Worm (Caenorhabditis elegans): ENCODE results near the gene srsx-27.

The srsx-27 gene

DNA sequence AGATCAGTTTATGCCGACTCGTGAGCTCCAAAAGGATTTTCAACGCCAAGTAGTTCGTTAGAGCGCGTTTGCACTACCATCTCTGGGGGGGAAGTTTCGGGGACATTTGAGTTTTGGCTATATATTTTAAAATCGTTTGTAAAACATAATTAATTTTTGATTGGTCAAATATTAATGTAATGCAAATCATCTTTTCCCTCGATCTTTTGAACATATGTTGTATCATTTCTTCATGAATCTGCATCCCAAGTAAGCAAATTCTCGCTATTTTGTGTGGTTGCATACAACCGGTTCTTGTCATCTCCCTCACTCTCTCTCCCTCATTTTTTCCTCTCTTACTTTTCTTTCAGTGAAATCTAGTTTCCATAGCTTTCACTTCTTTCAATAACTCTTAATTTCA, 28.3 kb downstream of the srsx-27 start:
- TF ChIP-seq ceh-82 (tag; optimal IDR thresholded peaks at IDR 0.05) (no peak), mdl-1 (tag; optimal IDR thresholded peaks at IDR 0.05) (no peak), elt-1 (tag; optimal IDR thresholded peaks at IDR 0.05) (no peak), skn-1 (tag; optimal IDR thresholded peaks at IDR 0.05) (no peak), sma-3 (GFP tag; optimal IDR thresholded peaks at IDR 0.05) (peak; percentile 72), alr-1 (tag; optimal IDR thresholded peaks at IDR 0.05) (no peak), nhr-21 (tag; optimal IDR thresholded peaks at IDR 0.05) (no peak), mab-5 (tag; optimal IDR thresholded peaks at IDR 0.05) (no peak), zag-1 (tag; optimal IDR thresholded peaks at IDR 0.05) (no peak), nhr-11 (tag; optimal IDR thresholded peaks at IDR 0.05) (no peak), ztf-1 (GFP tag; conservative IDR thresholded peaks at IDR 0.05) (no peak), ztf-11 (tag; optimal IDR thresholded peaks at IDR 0.05) (no peak), nhr-25 (tag; optimal IDR thresholded peaks at IDR 0.05) (peak; percentile 50), aly-2 (tag; optimal IDR thresholded peaks at IDR 0.05) (no peak), nhr-12 (tag; optimal IDR thresholded peaks at IDR 0.05) (no peak), nhr-23 (tag; optimal IDR thresholded peaks at IDR 0.05) (no peak), elt-3 (tag; optimal IDR thresholded peaks at IDR 0.05) (no peak), nhr-129 (tag; optimal IDR thresholded peaks at IDR 0.05) (peak; percentile 64), R02D3.7 (tag; optimal IDR thresholded peaks at IDR 0.05) (no peak), blmp-1 (tag; optimal IDR thresholded peaks at IDR 0.05; ENCODE audit: insufficient read depth) (peak; percentile 96), nhr-237 (tag; optimal IDR thresholded peaks at IDR 0.05) (no peak), lin-39 (tag; optimal IDR thresholded peaks at IDR 0.05) (no peak), sma-9 (GFP tag; optimal IDR thresholded peaks at IDR 0.05) (no peak), sma-9 (tag; optimal IDR thresholded peaks at IDR 0.05) (no peak), lin-11 (tag; optimal IDR thresholded peaks at IDR 0.05) (no peak), ceh-16 (tag; optimal IDR thresholded peaks at IDR 0.05) (no peak), lsy-2 (tag; optimal IDR thresholded peaks at IDR 0.05) (peak; percentile 15 to 76), peb-1 (tag; optimal IDR thresholded peaks at IDR 0.05) (no peak), unc-62 (GFP tag; optimal IDR thresholded peaks at IDR 0.05) (no peak), nhr-77 (tag; optimal IDR thresholded peaks at IDR 0.05) (no peak), fos-1 (tag; optimal IDR thresholded peaks at IDR 0.05) (peak; percentile 28), F13H6.1 (tag; optimal IDR thresholded peaks at IDR 0.05) (peak; percentile 63), mbf-1 (tag; optimal IDR thresholded peaks at IDR 0.05) (no peak), ZK546.5 (tag; optimal IDR thresholded peaks at IDR 0.05) (no peak), ztf-4 (tag; optimal IDR thresholded peaks at IDR 0.05) (no peak), nhr-6 (tag; optimal IDR thresholded peaks at IDR 0.05) (peak; percentile 6), C34F6.9 (tag; optimal IDR thresholded peaks at IDR 0.05) (peak; percentile 79), unc-55 (GFP tag; optimal IDR thresholded peaks at IDR 0.05) (peak; percentile 65), sem-4 (tag; optimal IDR thresholded peaks at IDR 0.05) (no peak), gmeb-1 (tag; optimal IDR thresholded peaks at IDR 0.05) (peak; percentile 20), egl-27 (tag; optimal IDR thresholded peaks at IDR 0.05) (no peak), nhr-10 (tag; optimal IDR thresholded peaks at IDR 0.05) (no peak), Y55F3AM.14 (GFP tag; optimal IDR thresholded peaks at IDR 0.05) (no peak), ama-1 (optimal IDR thresholded peaks at IDR 0.05) (no peak), dmd-4 (tag; optimal IDR thresholded peaks at IDR 0.05) (no peak), unc-39 (tag; optimal IDR thresholded peaks at IDR 0.05) (no peak), snpc-4 (tag; optimal IDR thresholded peaks at IDR 0.05) (no peak), lin-13 (GFP tag; optimal IDR thresholded peaks at IDR 0.05) (peak; percentile 30), crh-2 (tag; optimal IDR thresholded peaks at IDR 0.05) (peak; percentile 62)

DNA sequence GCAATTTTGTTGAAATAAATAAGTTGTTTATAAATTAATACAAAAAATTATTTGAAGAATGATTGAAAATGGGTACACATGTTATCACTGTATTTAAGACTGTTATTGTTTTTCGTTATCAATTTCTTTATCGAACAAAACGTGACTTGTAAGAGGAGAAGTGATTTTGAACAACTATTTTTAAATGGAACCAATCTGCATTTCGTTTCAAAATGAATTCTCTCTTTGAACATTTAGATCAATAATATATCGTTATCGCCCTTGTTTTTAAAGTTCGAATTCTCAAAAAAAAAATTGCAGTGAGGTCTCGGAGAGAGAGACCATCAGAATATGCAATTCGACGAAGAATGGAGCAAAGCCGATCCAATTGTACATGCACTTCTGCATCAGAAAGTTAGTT, 29.4 kb downstream of the srsx-27 start, which contains the start of gene cul-5:
TSS of gene cul-5 (plus strand) at position 301 of the 400 bp plus-strand sequence.
- TF ChIP-seq nhr-6 (tag; optimal IDR thresholded peaks at IDR 0.05) (no peak), unc-55 (GFP tag; optimal IDR thresholded peaks at IDR 0.05) (no peak), egl-27 (tag; optimal IDR thresholded peaks at IDR 0.05) (no peak), nhr-10 (tag; optimal IDR thresholded peaks at IDR 0.05) (no peak), Y55F3AM.14 (GFP tag; optimal IDR thresholded peaks at IDR 0.05) (no peak), ceh-16 (tag; optimal IDR thresholded peaks at IDR 0.05) (no peak), sem-4 (tag; optimal IDR thresholded peaks at IDR 0.05) (no peak), skn-1 (tag; optimal IDR thresholded peaks at IDR 0.05) (no peak), nhr-12 (tag; optimal IDR thresholded peaks at IDR 0.05) (no peak), lin-13 (GFP tag; optimal IDR thresholded peaks at IDR 0.05) (no peak), nhr-129 (tag; optimal IDR thresholded peaks at IDR 0.05) (no peak), nhr-11 (tag; optimal IDR thresholded peaks at IDR 0.05) (no peak), dmd-4 (tag; optimal IDR thresholded peaks at IDR 0.05) (no peak), ztf-1 (GFP tag; conservative IDR thresholded peaks at IDR 0.05) (no peak), nhr-237 (tag; optimal IDR thresholded peaks at IDR 0.05) (no peak), blmp-1 (tag; optimal IDR thresholded peaks at IDR 0.05; ENCODE audit: insufficient read depth) (no peak), unc-62 (GFP tag; optimal IDR thresholded peaks at IDR 0.05) (no peak)
